Worm (Caenorhabditis elegans) whole organism, early embryonic: ENCODE data around the gene srg-17.
"Not testable (repeated sequence)": the region's sequence is repeated elsewhere in the genome, so short reads cannot be mapped to it uniquely, and the experiment has no call there.

ENCODE experiments used
- B0310.2 ChIP-seq: sonication (generic microtip); optimal IDR thresholded peaks from 2 replicates; lab custom pipeline; 2016; ENCODE audit warnings: mild to moderate bottlenecking, missing genetic modification characterization, missing compliant biosample characterization
- F13C5.2 ChIP-seq: sonication (generic microtip); optimal IDR thresholded peaks from 2 replicates; lab custom pipeline; 2017; ENCODE audit warnings: mild to moderate bottlenecking, missing genetic modification characterization, inconsistent platforms, missing compliant biosample characterization
- aly-1 ChIP-seq: sonication (generic microtip); optimal IDR thresholded peaks from 2 replicates; lab custom pipeline; 2016; ENCODE audit warnings: missing genetic modification characterization, missing compliant biosample characterization
- ama-1 ChIP-seq: fragments of 150-350 bp; optimal IDR thresholded peaks from 2 replicates; lab custom pipeline; 2014
- ceh-13 ChIP-seq: fragments of 200-800 bp; sonication (Bioruptor generic); optimal IDR thresholded peaks from 2 replicates; lab custom pipeline; 2018; ENCODE audit warnings: mild to moderate bottlenecking, missing genetic modification characterization, missing compliant biosample characterization
- ceh-36 ChIP-seq: sonication (generic microtip); optimal IDR thresholded peaks from 2 replicates; lab custom pipeline; 2016; ENCODE audit warnings: missing genetic modification characterization, inconsistent platforms, missing compliant biosample characterization
- ets-7 ChIP-seq: sonication (generic microtip); optimal IDR thresholded peaks from 2 replicates; lab custom pipeline; 2016; ENCODE audit warnings: missing genotype, missing genetic modification characterization, missing compliant biosample characterization
- flt-1 ChIP-seq: fragments of 200-800 bp; sonication (Bioruptor generic); IDR thresholded peaks from 2 replicates; pipeline ENCODE4 v1.3.6; 2022; ENCODE audit warnings: missing genetic modification characterization, missing compliant biosample characterization
- hmbx-1 ChIP-seq: sonication (generic microtip); optimal IDR thresholded peaks from 2 replicates; lab custom pipeline; 2016; ENCODE audit warnings: mild to moderate bottlenecking, missing genetic modification characterization, missing compliant biosample characterization
- hmg-4 ChIP-seq: fragments of 200-800 bp; sonication (Bioruptor generic); optimal IDR thresholded peaks from 2 replicates; lab custom pipeline; 2018; ENCODE audit warnings: mild to moderate bottlenecking, missing genetic modification characterization, missing compliant biosample characterization
- hnd-1 ChIP-seq: sonication (generic microtip); optimal IDR thresholded peaks from 2 replicates; lab custom pipeline; 2016; ENCODE audit warnings: missing genetic modification characterization, missing compliant biosample characterization
- pes-1 ChIP-seq: fragments of 200-800 bp; sonication (Bioruptor generic); IDR thresholded peaks from 2 replicates; pipeline ENCODE4 v1.3.6; 2022; ENCODE audit warnings: missing genetic modification reagents, missing genetic modification characterization, missing compliant biosample characterization
- scrt-1 ChIP-seq: fragments of 200-800 bp; sonication (Bioruptor generic); IDR thresholded peaks from 2 replicates; pipeline ENCODE4 v1.3.6; 2022; ENCODE audit warnings: missing genetic modification characterization, missing compliant biosample characterization
- sea-1 ChIP-seq: fragments of 200-800 bp; sonication (Bioruptor generic); conservative IDR thresholded peaks from 2 replicates; pipeline ENCODE4 v1.3.6; 2022; ENCODE audit warnings: missing genetic modification characterization, missing compliant biosample characterization
- tbx-11 ChIP-seq: fragments of 200-800 bp; sonication (Bioruptor generic); IDR thresholded peaks from 2 replicates; pipeline ENCODE4 v1.3.6; 2022; ENCODE audit warnings: missing genetic modification characterization, missing compliant biosample characterization
- tbx-37 ChIP-seq: fragments of 200-800 bp; sonication (Bioruptor generic); conservative IDR thresholded peaks from 2 replicates; pipeline ENCODE4 v1.3.6; 2022; ENCODE audit warnings: missing genetic modification reagents, missing genetic modification characterization, missing compliant biosample characterization
- tra-4 ChIP-seq: sonication (generic microtip); optimal IDR thresholded peaks from 2 replicates; lab custom pipeline; 2017; ENCODE audit warnings: missing genetic modification characterization, missing compliant biosample characterization

The srg-17 gene

ce11 chrII:12441164-12441563 lies 32.3 kb upstream of the srg-17 start, which contains the start of gene Y57A10C.10:
Gene Y57A10C.10 (minus strand): TSS chrII:12441264.
- not testable (repeated sequence) for TF ChIP-seq sea-1 (GFP tag; lab: Robert Waterston, UW); aly-1 (tag; lab: Kevin White, UChicago); hmbx-1

- no peak for TF ChIP-seq hmbx-1
- TF ChIP-seq tra-4 (tag; lab: Kevin White, UChicago) = no peak
These were observed 28.7 kb upstream of the srg-17 start, which contains the start of the genes W05H5.1 and pitr-6 for ce11 chrII:12444679-12445376. Gene W05H5.1 (minus strand): TSS chrII:12444779. Gene pitr-6 (plus strand): TSS chrII:12445326.

ce11 chrII:12448241-12448640 lies 25.3 kb upstream of the srg-17 start, which contains the start of gene srh-27:
Gene srh-27 (plus strand): TSS chrII:12448541.
- no peak for TF ChIP-seq tra-4 (tag; lab: Kevin White, UChicago)

DNA sequence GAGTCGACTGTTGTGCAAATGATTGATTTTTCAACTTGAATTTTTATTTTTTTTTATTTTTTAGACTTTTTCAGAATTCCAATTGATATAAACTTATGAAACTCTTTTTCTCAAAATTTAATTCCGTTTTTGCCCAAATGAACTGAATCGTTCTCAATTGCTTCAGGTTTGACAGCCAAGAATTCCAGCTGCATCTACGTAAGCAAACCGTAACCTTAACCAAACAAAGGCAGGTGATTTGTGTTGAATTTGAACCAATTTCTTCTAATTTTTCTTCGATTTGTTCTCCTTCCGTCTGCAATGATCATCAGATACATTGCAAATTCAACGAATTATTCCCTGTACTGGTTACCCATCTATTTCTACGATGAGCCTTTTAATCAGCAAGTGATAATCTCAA lies 23.7 kb upstream of the srg-17 start, which contains the start of gene sre-34:
TSS of gene sre-34 (plus strand) at position 301 of the 400 bp plus-strand sequence.
- TF ChIP-seq hnd-1 (tag; lab: Kevin White, UChicago) (no peak), sea-1 (GFP tag; lab: Robert Waterston, UW) (no peak), pes-1 (no peak), ceh-36 (no peak), ets-7 (tag; lab: Kevin White, UChicago) (no peak), aly-1 (tag; lab: Kevin White, UChicago) (no peak), B0310.2 (tag; lab: Kevin White, UChicago) (no peak)

- no peak for TF ChIP-seq ceh-13 (GFP tag; lab: Kevin White, UChicago)
- no peak for TF ChIP-seq aly-1 (tag; lab: Kevin White, UChicago)
- no peak for TF ChIP-seq flt-1 (GFP tag; lab: Robert Waterston, UW)
- TF ChIP-seq tbx-11 = no peak
- TF ChIP-seq hmbx-1 = no peak
- TF ChIP-seq ceh-36 = no peak
- no peak for TF ChIP-seq sea-1 (GFP tag; lab: Robert Waterston, UW)
- no peak for TF ChIP-seq hnd-1 (tag; lab: Kevin White, UChicago)
- no peak for TF ChIP-seq hmg-4 (GFP tag; lab: Kevin White, UChicago)
- no peak for TF ChIP-seq tra-4 (tag; lab: Kevin White, UChicago)
- TF ChIP-seq ama-1 (lab: Kevin White, UChicago) = no peak
- TF ChIP-seq B0310.2 (tag; lab: Kevin White, UChicago) = no peak
- no peak for TF ChIP-seq tbx-37
- no peak for TF ChIP-seq ets-7 (tag; lab: Kevin White, UChicago)
- no peak for TF ChIP-seq scrt-1 (GFP tag; lab: Robert Waterston, UW)
- no peak for TF ChIP-seq pes-1
- TF ChIP-seq F13C5.2 = no peak
These were observed 20.7 kb upstream of the srg-17 start, which contains the start of the genes sre-35 and sre-33 for ce11 chrII:12452754-12453352. Gene sre-35 (minus strand): TSS chrII:12452854. Gene sre-33 (plus strand): TSS chrII:12453302.

- TF ChIP-seq scrt-1 (GFP tag; lab: Robert Waterston, UW) (no peak), pes-1 (no peak), aly-1 (tag; lab: Kevin White, UChicago) (no peak), ceh-13 (GFP tag; lab: Kevin White, UChicago) (no peak), hmg-4 (GFP tag; lab: Kevin White, UChicago) (no peak), F13C5.2 (no peak), tbx-11 (no peak), ama-1 (lab: Kevin White, UChicago) (no peak), B0310.2 (tag; lab: Kevin White, UChicago) (no peak), sea-1 (GFP tag; lab: Robert Waterston, UW) (no peak), hmbx-1 (no peak), tra-4 (tag; lab: Kevin White, UChicago) (no peak)
These were observed 16.9 kb upstream of the srg-17 start, which contains the start of gene sre-32 for ce11 chrII:12456633-12457032. Gene sre-32 (minus strand): TSS chrII:12456733.

- TF ChIP-seq sea-1 (GFP tag; lab: Robert Waterston, UW) = no peak
- no peak for TF ChIP-seq ets-7 (tag; lab: Kevin White, UChicago)
- TF ChIP-seq ceh-13 (GFP tag; lab: Kevin White, UChicago) = no peak
- TF ChIP-seq pes-1 = no peak
- no peak for TF ChIP-seq tra-4 (tag; lab: Kevin White, UChicago)
- no peak for TF ChIP-seq hnd-1 (tag; lab: Kevin White, UChicago)
- no peak for TF ChIP-seq hmbx-1
These were observed 16.2 kb upstream of the srg-17 start, which contains the start of gene sre-38 for ce11 chrII:12457275-12457674. Gene sre-38 (plus strand): TSS chrII:12457575.

DNA sequence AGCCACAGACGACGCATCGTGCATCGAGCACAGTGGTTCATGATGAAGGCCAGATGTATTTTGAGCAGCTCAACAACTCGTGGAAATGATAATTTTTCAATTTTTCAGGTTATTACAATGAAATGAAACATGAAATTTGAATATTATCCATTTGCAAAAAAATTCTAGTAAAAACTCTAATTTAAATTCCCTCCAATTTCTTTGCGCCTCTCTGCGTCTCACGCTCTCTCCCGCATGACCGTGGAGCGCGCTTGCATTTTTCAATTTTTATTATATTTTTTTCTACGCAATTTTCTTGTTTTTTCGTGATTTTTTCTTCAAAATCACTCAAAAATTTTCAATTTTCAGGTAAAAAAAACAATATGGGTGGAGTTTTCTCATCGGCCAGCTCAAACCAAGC lies 14.1 kb upstream of the srg-17 start, which contains the start of gene tag-281:
TSS of gene tag-281 (plus strand) at position 340 of the 400 bp plus-strand sequence.
- TF ChIP-seq flt-1 (GFP tag; lab: Robert Waterston, UW) (peak; percentile 54; the same call in 1 of the 2 replicates), tra-4 (tag; lab: Kevin White, UChicago) (no peak)
